Fruit fly (Drosophila melanogaster) whole organism, embryonic: ENCODE measurements around the gene tbc.

ENCODE experiments used
- CG13296 ChIP-seq: fragments of 200-800 bp; sonication (Bioruptor generic); optimal IDR thresholded peaks from 3 replicates; lab custom pipeline; 2018; ENCODE audit warnings: missing biosample characterization, mild to moderate bottlenecking, missing genetic modification characterization
- CG14965 ChIP-seq: fragments of 200-800 bp; sonication (Bioruptor generic); optimal IDR thresholded peaks from 2 replicates; lab custom pipeline; 2016; ENCODE audit warnings: missing biosample characterization, missing genetic modification characterization, borderline replicate concordance
- CG31388 ChIP-seq: fragments of 200-800 bp; sonication (Bioruptor generic); optimal IDR thresholded peaks from 2 replicates; lab custom pipeline; 2016; ENCODE audit warnings: missing biosample characterization, missing genetic modification characterization
- CG33557 ChIP-seq: fragments of 200-800 bp; sonication (Bioruptor generic); optimal IDR thresholded peaks from 2 replicates; lab custom pipeline; 2019; ENCODE audit warnings: missing biosample characterization, mild to moderate bottlenecking, missing genetic modification characterization, moderate library complexity
- CG34376 ChIP-seq: fragments of 200-800 bp; sonication (Bioruptor generic); optimal IDR thresholded peaks from 2 replicates; lab custom pipeline; 2018; ENCODE audit warnings: missing biosample characterization, mild to moderate bottlenecking, missing genetic modification characterization
- CG4424 ChIP-seq: fragments of 200-800 bp; sonication (Bioruptor generic); optimal IDR thresholded peaks from 3 replicates; lab custom pipeline; 2016; ENCODE audit warnings: missing biosample characterization, missing genetic modification characterization
- CG7928 ChIP-seq: fragments of 200-800 bp; sonication (Bioruptor generic); optimal IDR thresholded peaks from 2 replicates; lab custom pipeline; 2017; ENCODE audit warnings: missing biosample characterization, mild to moderate bottlenecking, missing genetic modification characterization
- CG9797 ChIP-seq: fragments of 200-800 bp; sonication (Bioruptor generic); optimal IDR thresholded peaks from 3 replicates; lab custom pipeline; 2018; ENCODE audit warnings: missing biosample characterization, mild to moderate bottlenecking, missing genetic modification characterization
- E2f1 ChIP-seq: fragments of 200-800 bp; sonication (Bioruptor generic); IDR thresholded peaks from 2 replicates; pipeline ENCODE4 v1.3.6; 2022; ENCODE audit warnings: missing biosample characterization, missing genetic modification characterization
- Elba2 ChIP-seq: fragments of 200-800 bp; sonication (Bioruptor generic); optimal IDR thresholded peaks from 3 replicates; lab custom pipeline; 2016; ENCODE audit warnings: missing biosample characterization, missing genetic modification characterization
- Ets65A ChIP-seq: fragments of 200-800 bp; sonication (Bioruptor generic); peaks from one replicate; lab custom pipeline; 2016; ENCODE audit warnings: missing biosample characterization, missing genetic modification characterization
- HmgD ChIP-seq: fragments of 200-800 bp; sonication (Bioruptor generic); optimal IDR thresholded peaks from 3 replicates; lab custom pipeline; 2016; ENCODE audit warnings: missing biosample characterization, missing genetic modification characterization
- Lim3 ChIP-seq: fragments of 200-800 bp; sonication (Bioruptor generic); IDR thresholded peaks from 2 replicates; pipeline ENCODE4 v1.3.6; 2022; ENCODE audit warnings: missing biosample characterization, missing genetic modification characterization
- Mrtf ChIP-seq: fragments of 200-800 bp; sonication (Bioruptor generic); IDR thresholded peaks from 3 replicates; pipeline ENCODE4 v1.3.6; 2022; ENCODE audit warnings: missing biosample characterization, missing genetic modification characterization
- Oli ChIP-seq: fragments of 200-800 bp; sonication (Bioruptor generic); optimal IDR thresholded peaks from 2 replicates; lab custom pipeline; 2018; ENCODE audit warnings: missing biosample characterization, mild to moderate bottlenecking, missing genetic modification characterization, moderate library complexity
- Optix ChIP-seq: fragments of 200-800 bp; sonication (Bioruptor generic); IDR thresholded peaks from 3 replicates; pipeline ENCODE4 v1.3.6; 2022; ENCODE audit warnings: missing biosample characterization, missing genetic modification characterization
- Ptx1 ChIP-seq: fragments of 200-800 bp; sonication (Bioruptor generic); IDR thresholded peaks from 2 replicates; pipeline ENCODE4 v1.3.6; 2022; ENCODE audit warnings: missing biosample characterization, missing genetic modification characterization
- Vsx1 ChIP-seq: fragments of 200-800 bp; sonication (Bioruptor generic); optimal IDR thresholded peaks from 2 replicates; lab custom pipeline; 2017; ENCODE audit warnings: missing biosample characterization, mild to moderate bottlenecking, missing genetic modification characterization, missing genetic modification reagents
- abd-A ChIP-seq: fragments of 200-800 bp; sonication (Bioruptor generic); optimal IDR thresholded peaks from 3 replicates; lab custom pipeline; 2019; ENCODE audit warnings: missing biosample characterization, mild to moderate bottlenecking, missing genetic modification characterization, moderate library complexity
- cato ChIP-seq: fragments of 200-800 bp; sonication (Bioruptor generic); optimal IDR thresholded peaks from 2 replicates; lab custom pipeline; 2016; ENCODE audit warnings: missing biosample characterization, missing genetic modification characterization, borderline replicate concordance
- caup ChIP-seq: fragments of 200-800 bp; sonication (Bioruptor generic); optimal IDR thresholded peaks from 3 replicates; lab custom pipeline; 2017; ENCODE audit warnings: missing biosample characterization, mild to moderate bottlenecking, missing genetic modification characterization, moderate library complexity; ENCODE audit not compliant: severe bottlenecking
- da ChIP-seq: fragments of 200-800 bp; sonication (Bioruptor generic); optimal IDR thresholded peaks from 2 replicates; lab custom pipeline; 2016; ENCODE audit warnings: missing biosample characterization, missing genetic modification characterization
- fd96Cb ChIP-seq: fragments of 200-800 bp; sonication (Bioruptor generic); optimal IDR thresholded peaks from 2 replicates; lab custom pipeline; 2018; ENCODE audit warnings: missing biosample characterization, mild to moderate bottlenecking, missing genetic modification characterization, moderate library complexity
- ftz-f1 ChIP-seq: fragments of 200-800 bp; sonication (Bioruptor generic); optimal IDR thresholded peaks from 2 replicates; lab custom pipeline; 2016; ENCODE audit warnings: missing biosample characterization, missing genetic modification characterization
- grn ChIP-seq: fragments of 200-800 bp; sonication (Bioruptor generic); optimal IDR thresholded peaks from 3 replicates; lab custom pipeline; 2017; ENCODE audit warnings: missing biosample characterization, missing genetic modification characterization
- lilli ChIP-seq: fragments of 200-800 bp; sonication (Bioruptor generic); optimal IDR thresholded peaks from 3 replicates; lab custom pipeline; 2016; ENCODE audit warnings: missing biosample characterization, missing genetic modification characterization
- mam ChIP-seq: fragments of 200-800 bp; sonication (Bioruptor generic); optimal IDR thresholded peaks from 3 replicates; lab custom pipeline; 2016; ENCODE audit warnings: missing biosample characterization, missing genetic modification characterization
- nerfin-1 ChIP-seq: fragments of 200-800 bp; sonication (Bioruptor generic); optimal IDR thresholded peaks from 3 replicates; lab custom pipeline; 2019; ENCODE audit warnings: missing biosample characterization, mild to moderate bottlenecking, missing genetic modification characterization, moderate library complexity
- pan ChIP-seq, 4 experiments: fragments of >200 bp in 3 of 4; fragments of 200-800 bp in 1 of 4; sonication (Bioruptor generic) in 1 of 4; optimal IDR thresholded peaks in 3 of 4; IDR thresholded peaks in 1 of 4; 2 replicates each; pipeline versions ENCODE4 v1.3.6 to Lab custom; 2017 to 2022; ENCODE audit warnings: missing biosample characterization in 2 of 4, missing genetic modification characterization in 2 of 4, mixed read lengths in 1 of 4
- pfk ChIP-seq: fragments of 200-800 bp; sonication (Bioruptor generic); optimal IDR thresholded peaks from 2 replicates; lab custom pipeline; 2018; ENCODE audit warnings: missing biosample characterization, mild to moderate bottlenecking, missing genetic modification characterization, moderate library complexity
- pum ChIP-seq: fragments of 200-800 bp; sonication (Bioruptor generic); optimal IDR thresholded peaks from 2 replicates; lab custom pipeline; 2016; ENCODE audit warnings: missing biosample characterization, missing genetic modification characterization
- sug ChIP-seq: fragments of 200-800 bp; optimal IDR thresholded peaks from 2 replicates; lab custom pipeline; 2019; ENCODE audit warnings: missing biosample characterization, mild to moderate bottlenecking, missing genetic modification characterization, moderate library complexity
- tna ChIP-seq: fragments of 200-800 bp; sonication (Bioruptor generic); IDR thresholded peaks from 2 replicates; pipeline ENCODE4 v1.3.6; 2022; ENCODE audit warnings: missing biosample characterization, missing genetic modification characterization; ENCODE audit not compliant: partially characterized antibody
- vnd ChIP-seq: fragments of 200-800 bp; sonication (Bioruptor generic); IDR thresholded peaks from 3 replicates; pipeline ENCODE4 v1.3.6; 2022; ENCODE audit warnings: missing biosample characterization, missing genetic modification characterization; ENCODE audit not compliant: partially characterized antibody
- vvl ChIP-seq: fragments of 200-800 bp; sonication (Bioruptor generic); IDR thresholded peaks from 2 replicates; pipeline ENCODE4 v1.3.6; 2022; ENCODE audit warnings: missing biosample characterization, missing genetic modification characterization
- wor ChIP-seq: fragments of 200-800 bp; sonication (Bioruptor generic); IDR thresholded peaks from 2 replicates; pipeline ENCODE4 v1.3.6; 2022; ENCODE audit warnings: missing biosample characterization, missing genetic modification characterization
- zen2 ChIP-seq: fragments of 200-800 bp; sonication (Bioruptor generic); IDR thresholded peaks from 3 replicates; pipeline ENCODE4 v1.3.6; 2022; ENCODE audit warnings: missing biosample characterization, missing genetic modification characterization; ENCODE audit not compliant: partially characterized antibody

The tbc gene

DNA sequence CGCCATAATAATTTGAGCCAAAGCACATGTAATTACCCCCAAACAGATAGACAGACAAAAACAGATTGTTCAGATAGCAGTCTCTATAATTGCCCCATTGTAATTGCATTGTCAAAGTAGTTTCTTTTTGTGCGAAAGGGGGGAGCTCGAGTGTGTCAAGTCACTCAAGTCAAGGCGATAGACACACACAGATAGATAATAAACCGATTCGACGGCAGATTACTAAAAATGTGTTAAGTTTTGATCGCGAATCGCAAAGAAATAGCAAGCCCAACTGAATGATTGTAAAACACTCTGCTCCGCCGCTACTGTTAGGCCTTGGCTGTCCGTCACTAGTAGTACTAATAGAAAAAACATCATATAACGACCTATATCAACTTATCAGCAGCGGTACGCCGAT, 43.5 kb downstream of the tbc start (continued):
- TF ChIP-seq CG13296 (GFP tag; lab: Kevin White, UChicago) (no peak), CG9797 (GFP tag; lab: Kevin White, UChicago) (no peak), CG31388 (GFP tag; lab: Kevin White, UChicago) (no peak), CG4424 (GFP tag; lab: Kevin White, UChicago) (no peak), Ptx1 (GFP tag; lab: Robert Waterston, UW) (no peak), CG14965 (GFP tag; lab: Kevin White, UChicago) (no peak), CG34376 (peak; percentile 5), tna (GFP tag; lab: Robert Waterston, UW) (no peak), HmgD (GFP tag; lab: Kevin White, UChicago) (no peak), vvl (GFP tag; lab: Robert Waterston, UW) (no peak), fd96Cb (tag; lab: Kevin White, UChicago) (no peak), lilli (GFP tag; lab: Kevin White, UChicago) (no peak), Optix (GFP tag; lab: Robert Waterston, UW) (no peak), E2f1 (no peak), Oli (tag; lab: Kevin White, UChicago) (no peak), Elba2 (GFP tag; lab: Kevin White, UChicago) (no peak), Vsx1 (no peak), CG7928 (GFP tag; lab: Kevin White, UChicago) (no peak), pum (GFP tag; lab: Kevin White, UChicago) (no peak), pfk (GFP tag; lab: Kevin White, UChicago) (no peak), abd-A (tag; lab: Kevin White, UChicago) (no peak), ftz-f1 (GFP tag; lab: Kevin White, UChicago) (no peak), CG33557 (GFP tag; lab: Kevin White, UChicago) (no peak), wor (GFP tag; lab: Robert Waterston, UW) (no peak), nerfin-1 (tag; lab: Kevin White, UChicago) (no peak), Mrtf (GFP tag; lab: Robert Waterston, UW) (no peak), sug (tag; lab: Kevin White, UChicago) (peak; percentile 54), cato (GFP tag; lab: Kevin White, UChicago) (no peak), vnd (no peak), caup (GFP tag; lab: Kevin White, UChicago) (peak; percentile 23), Lim3 (no peak), da (no peak), zen2 (GFP tag; lab: Robert Waterston, UW) (no peak)

DNA sequence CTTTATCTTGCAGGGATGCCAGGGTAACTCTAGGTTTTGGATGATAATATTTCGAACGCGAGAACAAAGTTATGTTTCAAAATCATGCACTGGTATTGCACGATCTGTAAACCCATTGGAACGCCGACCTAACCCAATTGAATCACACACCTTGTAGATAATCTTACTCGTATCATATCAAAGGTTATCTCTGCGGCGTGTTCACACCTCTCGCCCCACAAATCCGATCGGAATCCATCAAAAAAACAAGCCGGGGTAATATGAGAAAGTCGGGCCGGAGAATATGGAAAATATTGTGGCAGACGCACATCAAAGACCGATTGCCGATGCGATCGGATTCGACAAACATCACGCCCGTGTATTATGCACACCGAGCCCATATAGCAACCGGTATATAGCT, 46.0 kb downstream of the tbc start:
- TF ChIP-seq pan (optimal IDR thresholded peaks at IDR 0.05; lab: Kevin White, UChicago) = no peak
- TF ChIP-seq pan (GFP tag; optimal IDR thresholded peaks at IDR 0.05 in 1 of 2, IDR thresholded peaks at IDR 0.05 in 1 of 2) = peak in 1 of 2 experiments; percentile 24
- peak; percentile 59 for TF ChIP-seq grn (GFP tag; lab: Kevin White, UChicago)
- peak; percentile 42 for TF ChIP-seq Ets65A
- TF ChIP-seq mam (GFP tag; lab: Kevin White, UChicago) = no peak
- TF ChIP-seq, all 482 proteins: peak for 3
